Fruit fly (Drosophila melanogaster) whole organism, prepupa: ENCODE measurements around the gene CG10510.

Experiments
- CG32006 ChIP-seq: fragments of 200-800 bp; sonication (Bioruptor generic); optimal IDR thresholded peaks from 3 replicates; lab custom pipeline; 2017; ENCODE audit warnings: missing biosample characterization, mild to moderate bottlenecking, missing genetic modification characterization
- CG6854 ChIP-seq: fragments of 200-800 bp; sonication (Bioruptor generic); optimal IDR thresholded peaks from 2 replicates; lab custom pipeline; 2017; ENCODE audit warnings: missing biosample characterization, mild to moderate bottlenecking, missing genetic modification characterization
- CG9139 ChIP-seq: fragments of 200-800 bp; sonication (Bioruptor generic); optimal IDR thresholded peaks from 3 replicates; lab custom pipeline; 2017; ENCODE audit warnings: missing biosample characterization, mild to moderate bottlenecking, missing genetic modification characterization
- fd85E ChIP-seq: fragments of 200-800 bp; sonication (Bioruptor generic); optimal IDR thresholded peaks from 3 replicates; lab custom pipeline; 2016; ENCODE audit warnings: missing biosample characterization, missing genetic modification characterization
- fkh ChIP-seq: fragments of 200-800 bp; sonication (Bioruptor generic); optimal IDR thresholded peaks from 3 replicates; lab custom pipeline; 2017; ENCODE audit warnings: missing biosample characterization, mild to moderate bottlenecking, missing genetic modification characterization, moderate library complexity
- lz ChIP-seq: fragments of 200-800 bp; sonication (Bioruptor generic); optimal IDR thresholded peaks from 3 replicates; lab custom pipeline; 2016; ENCODE audit warnings: missing biosample characterization, missing genetic modification characterization
- ss ChIP-seq, 2 experiments: fragments of 200-800 bp; sonication (Bioruptor generic); optimal IDR thresholded peaks; 2 replicates in 1 of 2; 3 replicates in 1 of 2; lab custom pipeline; 2017 to 2018; ENCODE audit warnings: mild to moderate bottlenecking in 2 of 2, missing biosample characterization in 2 of 2, missing genetic modification characterization in 2 of 2, moderate library complexity in 1 of 2

- TF ChIP-seq CG32006 (GFP tag; lab: Kevin White, UChicago) (no peak), fkh (GFP tag; lab: Kevin White, UChicago) (no peak), lz (GFP tag; lab: Kevin White, UChicago) (no peak), fd85E (GFP tag; lab: Kevin White, UChicago) (no peak), CG6854 (GFP tag; lab: Kevin White, UChicago) (no peak), CG9139 (GFP tag; lab: Kevin White, UChicago) (no peak), ss (GFP tag; optimal IDR thresholded peaks at IDR 0.05; lab: Kevin White, UChicago) (no peak)
Observed at dm6 chr3L:21174962-21175361, 34.9 kb downstream of the CG10510 start.
